Fruit fly (Drosophila melanogaster) whole organism, pupa: Measurements from ENCODE around the gene Rab9D.

Source experiments
- CG12605 ChIP-seq: fragments of 200-800 bp; sonication (Bioruptor generic); IDR thresholded peaks from 2 replicates; pipeline ENCODE4 v1.3.6; 2022; ENCODE audit warnings: missing biosample characterization, missing genetic modification characterization
- CG13204 ChIP-seq: fragments of 200-800 bp; sonication (Bioruptor generic); optimal IDR thresholded peaks from 2 replicates; lab custom pipeline; 2018; ENCODE audit warnings: missing biosample characterization, mild to moderate bottlenecking, missing genetic modification characterization, moderate library complexity
- CG14655 ChIP-seq: fragments of 200-800 bp; sonication (Bioruptor generic); optimal IDR thresholded peaks from 3 replicates; lab custom pipeline; 2017; ENCODE audit warnings: mild to moderate bottlenecking, missing biosample characterization, missing genetic modification reagents, missing genetic modification characterization
- CG8159 ChIP-seq: fragments of 200-800 bp; sonication (Bioruptor generic); optimal IDR thresholded peaks from 3 replicates; lab custom pipeline; 2018; ENCODE audit warnings: missing biosample characterization, mild to moderate bottlenecking, missing genetic modification characterization, moderate library complexity
- CG8301 ChIP-seq: fragments of 200-800 bp; sonication (Bioruptor generic); optimal IDR thresholded peaks from 2 replicates; lab custom pipeline; 2018; ENCODE audit warnings: missing biosample characterization, mild to moderate bottlenecking, missing genetic modification characterization
- CG9948 ChIP-seq: fragments of 200-800 bp; sonication (Bioruptor generic); optimal IDR thresholded peaks from 2 replicates; lab custom pipeline; 2018; ENCODE audit warnings: missing biosample characterization, mild to moderate bottlenecking, missing genetic modification characterization, moderate library complexity
- EcR ChIP-seq: fragments of 200-800 bp; sonication (Bioruptor generic); optimal IDR thresholded peaks from 3 replicates; lab custom pipeline; 2019; ENCODE audit warnings: missing biosample characterization, missing genetic modification characterization, mild to moderate bottlenecking, moderate library complexity, missing genetic modification reagents
- Ets98B ChIP-seq: fragments of 200-800 bp; sonication (Bioruptor generic); IDR thresholded peaks from 2 replicates; pipeline ENCODE4 v1.3.6; 2022; ENCODE audit warnings: missing biosample characterization, missing genetic modification characterization
- Pif1B ChIP-seq: fragments of 200-800 bp; sonication (Bioruptor generic); optimal IDR thresholded peaks from 3 replicates; lab custom pipeline; 2016; ENCODE audit warnings: missing biosample characterization, missing genetic modification characterization
- Snoo ChIP-seq: fragments of 200-800 bp; sonication (Bioruptor generic); optimal IDR thresholded peaks from 3 replicates; lab custom pipeline; 2017; ENCODE audit warnings: missing biosample characterization, mild to moderate bottlenecking, missing genetic modification characterization, inconsistent platforms
- fd96Ca ChIP-seq: fragments of 200-800 bp; sonication (Bioruptor generic); IDR thresholded peaks from 3 replicates; pipeline ENCODE4 v1.3.6; 2022; ENCODE audit warnings: missing biosample characterization, missing genetic modification characterization
- gl ChIP-seq: fragments of 200-800 bp; sonication (Bioruptor generic); optimal IDR thresholded peaks from 2 replicates; lab custom pipeline; 2018; ENCODE audit warnings: missing biosample characterization, mild to moderate bottlenecking, missing genetic modification characterization
- rn ChIP-seq: fragments of 200-800 bp; sonication (Bioruptor generic); IDR thresholded peaks from 2 replicates; pipeline ENCODE4 v1.3.6; 2022; ENCODE audit warnings: missing biosample characterization, missing genetic modification characterization

DNA sequence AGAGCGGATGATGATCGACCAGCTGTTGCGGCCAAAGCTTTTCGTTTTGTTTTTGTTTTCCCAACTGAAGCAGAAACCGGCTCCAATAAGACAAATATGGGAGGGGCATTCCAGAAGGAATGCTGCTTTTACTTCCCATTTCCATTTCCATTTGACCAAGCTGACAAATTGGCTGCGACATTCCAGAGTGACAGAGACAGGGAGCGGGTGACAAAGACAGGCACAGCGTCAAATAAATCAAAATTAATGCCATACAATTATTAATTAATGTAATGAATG is 41.1 kb upstream of the Rab9D start:
- TF ChIP-seq CG12605 (GFP tag; lab: Robert Waterston, UW): no peak
- TF ChIP-seq EcR (GFP tag; lab: Kevin White, UChicago): no peak
- no peak for TF ChIP-seq Snoo (tag; lab: Kevin White, UChicago)
- no peak for TF ChIP-seq gl
- no peak for TF ChIP-seq fd96Ca (GFP tag; lab: Robert Waterston, UW)
- TF ChIP-seq CG14655 (GFP tag; lab: Kevin White, UChicago): no peak
- TF ChIP-seq Ets98B (GFP tag; lab: Robert Waterston, UW): no peak
- no peak for TF ChIP-seq CG8301 (tag; lab: Kevin White, UChicago)
- TF ChIP-seq Pif1B (GFP tag; lab: Kevin White, UChicago): no peak
- no peak for TF ChIP-seq CG13204 (GFP tag; lab: Kevin White, UChicago)
- TF ChIP-seq CG9948: no peak
- TF ChIP-seq CG8159: no peak
- TF ChIP-seq rn (GFP tag; lab: Robert Waterston, UW): no peak
